Worm (Caenorhabditis elegans): ENCODE results near the gene glit-1.

DNA sequence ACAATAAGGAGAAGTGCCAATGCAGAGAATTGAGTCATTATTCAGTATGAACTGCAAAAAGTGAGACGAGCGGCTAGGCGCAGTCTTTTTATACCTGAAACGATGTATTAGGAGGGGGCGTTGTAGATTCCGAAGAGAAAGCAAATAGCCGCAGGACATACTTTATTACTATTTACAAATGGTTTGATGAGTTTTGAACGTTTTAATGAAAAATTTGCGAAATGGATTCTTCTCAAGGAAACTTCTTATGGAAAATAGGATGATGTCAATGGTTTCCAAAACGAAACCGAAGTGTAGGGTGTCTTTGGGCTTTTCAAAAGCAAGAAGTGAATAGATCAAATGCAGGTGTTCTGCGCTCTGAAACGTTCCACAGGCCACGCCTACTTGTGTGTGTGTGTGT is 34.0 kb upstream of the glit-1 start, which contains the start of gene flp-11:
- TF ChIP-seq fkh-10 (GFP tag; optimal IDR thresholded peaks at IDR 0.05) (no peak), elt-1 (tag; optimal IDR thresholded peaks at IDR 0.05) (no peak), egl-27 (tag; optimal IDR thresholded peaks at IDR 0.05) (no peak)
